Worm (Caenorhabditis elegans): Measurements from ENCODE around the gene F23H11.7.
A peak's percentile ranks its signal among the peaks of the same experiment; 100 is the strongest.

The F23H11.7 gene

ce11 chrIII:961948-962347 lies 42.7 kb upstream of the F23H11.7 start, which contains the start of gene fbxa-51:
Gene fbxa-51 (plus strand): TSS chrIII:962269.
- no peak for TF ChIP-seq lsl-1 (GFP tag; optimal IDR thresholded peaks at IDR 0.05)
- no peak for TF ChIP-seq ets-4 (GFP tag; optimal IDR thresholded peaks at IDR 0.05)
- TF ChIP-seq hmg-1.2 (GFP tag; IDR thresholded peaks at IDR 0.05): peak; percentile 40; the same call in 1 of the 2 replicates
- TF ChIP-seq nhr-80 (tag; optimal IDR thresholded peaks at IDR 0.05): peak; percentile 66

- no peak for TF ChIP-seq ceh-40 (GFP tag; IDR thresholded peaks at IDR 0.05)
- TF ChIP-seq lin-35 (GFP tag; optimal IDR thresholded peaks at IDR 0.05): no peak
- peak; percentile 79 for TF ChIP-seq nhr-80 (tag; optimal IDR thresholded peaks at IDR 0.05)
Measured at ce11 chrIII:955981-956380, 36.8 kb upstream of the F23H11.7 start, which contains the start of gene fbxa-54. Gene fbxa-54 (plus strand): TSS chrIII:956334.

DNA sequence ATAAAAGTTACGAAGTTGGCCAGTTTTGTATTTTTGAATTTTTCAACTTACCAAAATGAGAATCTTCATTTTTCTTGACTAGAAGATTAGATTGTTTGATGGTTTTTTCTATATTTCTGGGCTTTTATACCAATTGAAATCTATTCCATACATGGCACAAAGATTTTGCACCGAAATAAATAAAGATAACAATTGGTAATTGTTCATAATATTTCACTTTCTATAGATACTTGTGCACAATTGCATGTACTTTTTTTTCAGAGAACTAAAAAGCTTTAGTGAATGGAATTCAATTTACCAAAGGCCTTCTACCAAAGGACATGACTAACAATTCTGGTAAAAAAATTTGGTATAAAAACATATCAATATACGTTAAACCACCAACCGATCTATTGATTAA lies 35.3 kb upstream of the F23H11.7 start, which contains the start of the genes T12B5.15 and T12B5.14:
T12B5.15 (minus strand) TSS at position 101 of the 400 bp plus-strand sequence.
T12B5.14 (plus strand) TSS at position 321 of the 400 bp plus-strand sequence.
- TF ChIP-seq Y56A3A.18 (GFP tag; IDR thresholded peaks at IDR 0.05): no peak
- TF ChIP-seq him-1 (tag; optimal IDR thresholded peaks at IDR 0.05): no peak
- TF ChIP-seq aptf-2 (GFP tag; conservative IDR thresholded peaks at IDR 0.05): no peak
- TF ChIP-seq ceh-91 (GFP tag; IDR thresholded peaks at IDR 0.05): no peak
- TF ChIP-seq attf-5 (GFP tag; optimal IDR thresholded peaks at IDR 0.05): no peak
- no peak for TF ChIP-seq madf-3 (GFP tag; IDR thresholded peaks at IDR 0.05)
- TF ChIP-seq nhr-90 (tag; optimal IDR thresholded peaks at IDR 0.05): no peak
- no peak for TF ChIP-seq mcd-1 (GFP tag; IDR thresholded peaks at IDR 0.05)
- TF ChIP-seq ekl-4 (GFP tag; IDR thresholded peaks at IDR 0.05): no peak
- no peak for TF ChIP-seq unc-62 (GFP tag; optimal IDR thresholded peaks at IDR 0.05)
- TF ChIP-seq zfh-2 (GFP tag; conservative IDR thresholded peaks at IDR 0.05): no peak
- no peak for TF ChIP-seq Y53G8AR.9 (GFP tag; conservative IDR thresholded peaks at IDR 0.05)

- TF ChIP-seq K12H6.12 (tag; optimal IDR thresholded peaks at IDR 0.05) (no peak), lin-40 (tag; optimal IDR thresholded peaks at IDR 0.05) (no peak), gei-17 (GFP tag; optimal IDR thresholded peaks at IDR 0.05) (no peak), ccch-3 (GFP tag; optimal IDR thresholded peaks at IDR 0.05) (no peak), C17E4.6 (GFP tag; IDR thresholded peaks at IDR 0.05) (no peak), let-526 (GFP tag; IDR thresholded peaks at IDR 0.05) (no peak), ceh-58 (GFP tag; IDR thresholded peaks at IDR 0.05) (no peak), ZK185.1 (tag; optimal IDR thresholded peaks at IDR 0.05; ENCODE audit: poor library complexity, severe bottlenecking) (no peak), nhr-120 (GFP tag; IDR thresholded peaks at IDR 0.05) (no peak), akir-1 (GFP tag; optimal IDR thresholded peaks at IDR 0.05) (no peak), rcor-1 (GFP tag; IDR thresholded peaks at IDR 0.05) (no peak)
Measured at ce11 chrIII:952184-952583, 33.0 kb upstream of the F23H11.7 start, which contains the start of gene fbxa-10. Gene fbxa-10 (plus strand): TSS chrIII:952390.

DNA sequence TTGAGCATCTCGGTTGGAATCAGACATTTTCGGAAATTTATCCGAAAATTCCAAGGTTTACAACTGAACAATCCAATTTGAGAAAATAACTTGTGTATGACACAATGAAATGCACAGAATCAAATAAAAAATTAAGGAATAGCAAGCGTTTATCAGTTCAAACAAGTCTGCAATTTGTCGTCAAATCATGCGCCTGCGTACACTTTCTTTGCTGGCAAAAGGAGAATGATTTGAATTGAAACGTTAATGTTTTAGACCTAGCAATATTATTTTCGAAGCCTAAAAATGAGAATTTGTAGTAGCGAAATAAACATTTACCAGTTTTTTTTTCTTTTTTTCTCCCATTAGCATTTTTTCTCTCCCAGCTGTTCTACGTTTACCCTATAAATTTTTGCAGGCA lies 31.2 kb upstream of the F23H11.7 start, which contains the start of the genes fbxa-67 and fbxa-11:
fbxa-67 (minus strand) TSS at position 199 of the 400 bp plus-strand sequence.
fbxa-11 (plus strand) TSS at position 398 of the 400 bp plus-strand sequence.
- TF ChIP-seq ceh-79 (tag; optimal IDR thresholded peaks at IDR 0.05) (no peak), Y95B8A.8 (GFP tag; IDR thresholded peaks at IDR 0.05) (no peak), F10E7.11 (tag; optimal IDR thresholded peaks at IDR 0.05) (no peak), F23B12.7 (tag; optimal IDR thresholded peaks at IDR 0.05; ENCODE audit: insufficient read depth) (no peak), nhr-120 (GFP tag; IDR thresholded peaks at IDR 0.05) (no peak), madf-10 (tag; optimal IDR thresholded peaks at IDR 0.05) (no peak), ets-4 (GFP tag; optimal IDR thresholded peaks at IDR 0.05) (no peak)
